Worm (Caenorhabditis elegans) whole organism, L1 larva: ENCODE results near the gene F26F2.4.

Experiments used
- C04F5.9 ChIP-seq: sonication (generic microtip); optimal IDR thresholded peaks from 2 replicates; lab custom pipeline; 2016; ENCODE audit warnings: missing genetic modification characterization, missing compliant biosample characterization
- C16A3.4 ChIP-seq: fragments of 150-350 bp; optimal IDR thresholded peaks from 2 replicates; lab custom pipeline; 2014; ENCODE audit warnings: missing biosample characterization, missing genetic modification characterization
- C34B4.2 ChIP-seq: sonication (generic microtip); optimal IDR thresholded peaks from 2 replicates; lab custom pipeline; 2017; ENCODE audit warnings: mild to moderate bottlenecking, missing genetic modification characterization, missing compliant biosample characterization
- ama-1 ChIP-seq: fragments of 150-350 bp; optimal IDR thresholded peaks from 2 replicates; lab custom pipeline; 2014
- blmp-1 ChIP-seq: fragments of 150-350 bp; optimal IDR thresholded peaks from 2 replicates; lab custom pipeline; 2014; ENCODE audit warnings: missing biosample characterization, missing genetic modification characterization
- ceh-63 ChIP-seq: fragments of 200-800 bp; sonication (Bioruptor generic); optimal IDR thresholded peaks from 2 replicates; lab custom pipeline; 2018; ENCODE audit warnings: mild to moderate bottlenecking, missing genetic modification characterization, missing compliant biosample characterization
- dpl-1 ChIP-seq, 3 experiments: fragments of 150-350 bp in 2 of 3; sonication (generic microtip) in 1 of 3; optimal IDR thresholded peaks; 2 replicates each; lab custom pipeline; 2014 to 2017; ENCODE audit warnings: missing biosample characterization in 3 of 3, missing genetic modification characterization in 3 of 3, missing genetic modification reagents in 3 of 3
- dsc-1 ChIP-seq: sonication (generic microtip); optimal IDR thresholded peaks from 2 replicates; lab custom pipeline; 2016; ENCODE audit warnings: mild to moderate bottlenecking, missing genetic modification characterization, missing compliant biosample characterization
- efl-1 ChIP-seq, 4 experiments: fragments of 150-350 bp; optimal IDR thresholded peaks in 3 of 4; peaks in 1 of 4; 1 replicate in 1 of 4; 2 replicates in 3 of 4; lab custom pipeline; 2014; ENCODE audit warnings: missing biosample characterization in 2 of 4, missing genetic modification characterization in 2 of 4, missing genetic modification reagents in 2 of 4
- egl-27 ChIP-seq, 2 experiments: fragments of 150-350 bp in 1 of 2; sonication (generic microtip); optimal IDR thresholded peaks; 3 replicates each; lab custom pipeline; 2017 to 2018; ENCODE audit warnings: missing biosample characterization in 2 of 2, missing genetic modification characterization in 2 of 2, missing genetic modification reagents in 2 of 2
- ets-5 ChIP-seq: fragments of 200-800 bp; sonication (Bioruptor generic); IDR thresholded peaks from 2 replicates; pipeline ENCODE4 v1.3.6; 2022; ENCODE audit warnings: missing genetic modification characterization, missing compliant biosample characterization
- fkh-4 ChIP-seq: sonication (generic microtip); optimal IDR thresholded peaks from 2 replicates; lab custom pipeline; 2016; ENCODE audit warnings: missing compliant biosample characterization, missing genetic modification characterization, borderline replicate concordance
- fkh-8 ChIP-seq: sonication (generic microtip); optimal IDR thresholded peaks from 2 replicates; lab custom pipeline; 2016; ENCODE audit warnings: mild to moderate bottlenecking, missing genetic modification characterization, missing compliant biosample characterization
- fos-1 ChIP-seq: fragments of 150-350 bp; optimal IDR thresholded peaks from 2 replicates; lab custom pipeline; 2014; ENCODE audit warnings: missing biosample characterization, missing genetic modification characterization
- grh-1 ChIP-seq: fragments of 200-800 bp; sonication (Bioruptor generic); IDR thresholded peaks from 2 replicates; pipeline ENCODE4 v1.3.6; 2022; ENCODE audit warnings: missing genetic modification reagents, missing genetic modification characterization, missing compliant biosample characterization
- hlh-4 ChIP-seq: sonication (generic microtip); optimal IDR thresholded peaks from 2 replicates; lab custom pipeline; 2016; ENCODE audit warnings: mild to moderate bottlenecking, missing genetic modification characterization, missing compliant biosample characterization
- hpl-2 ChIP-seq: fragments of 150-350 bp; optimal IDR thresholded peaks from 2 replicates; lab custom pipeline; 2014; ENCODE audit warnings: missing biosample characterization, missing genetic modification reagents, missing genetic modification characterization
- irx-1 ChIP-seq: sonication (generic microtip); optimal IDR thresholded peaks from 2 replicates; lab custom pipeline; 2016; ENCODE audit warnings: missing genetic modification characterization, missing compliant biosample characterization
- jun-1 ChIP-seq: fragments of 150-350 bp; optimal IDR thresholded peaks from 2 replicates; lab custom pipeline; 2014; ENCODE audit warnings: missing biosample characterization, missing genetic modification reagents, missing genetic modification characterization
- lin-15B ChIP-seq: fragments of 150-350 bp; sonication (generic microtip); optimal IDR thresholded peaks from 3 replicates; lab custom pipeline; 2014; ENCODE audit warnings: missing biosample characterization, missing genetic modification characterization
- lin-39 ChIP-seq: fragments of 150-350 bp; optimal IDR thresholded peaks from 2 replicates; lab custom pipeline; 2014; ENCODE audit warnings: missing biosample characterization, missing genetic modification reagents, missing genetic modification characterization
- mab-9 ChIP-seq: fragments of 200-800 bp; sonication (Bioruptor generic); IDR thresholded peaks from 2 replicates; pipeline ENCODE4 v1.3.6; 2022; ENCODE audit warnings: missing genetic modification reagents, missing genetic modification characterization, missing compliant biosample characterization
- mef-2 ChIP-seq: fragments of 150-350 bp; optimal IDR thresholded peaks from 2 replicates; lab custom pipeline; 2014; ENCODE audit warnings: missing biosample characterization, missing genetic modification characterization
- nhr-11 ChIP-seq: fragments of 150-350 bp; optimal IDR thresholded peaks from 2 replicates; lab custom pipeline; 2014; ENCODE audit warnings: missing biosample characterization, missing genetic modification characterization
- nhr-237 ChIP-seq: fragments of 150-350 bp; optimal IDR thresholded peaks from 2 replicates; lab custom pipeline; 2014; ENCODE audit warnings: missing biosample characterization, missing genetic modification characterization
- nhr-71 ChIP-seq: sonication (generic microtip); optimal IDR thresholded peaks from 2 replicates; lab custom pipeline; 2016; ENCODE audit warnings: mild to moderate bottlenecking, missing genetic modification characterization, moderate library complexity, missing compliant biosample characterization
- nhr-85 ChIP-seq: sonication (generic microtip); peaks from one replicate; lab custom pipeline; 2016; ENCODE audit warnings: missing genetic modification characterization, inconsistent platforms, missing compliant biosample characterization
- nhr-90 ChIP-seq: sonication (generic microtip); optimal IDR thresholded peaks from 2 replicates; lab custom pipeline; 2016; ENCODE audit warnings: mild to moderate bottlenecking, missing genetic modification characterization, missing compliant biosample characterization; ENCODE audit not compliant: poor library complexity
- pag-3 ChIP-seq: sonication (generic microtip); optimal IDR thresholded peaks from 2 replicates; lab custom pipeline; 2017; ENCODE audit warnings: missing genetic modification characterization, mild to moderate bottlenecking, missing compliant biosample characterization, antibody characterized with exemption, borderline replicate concordance; ENCODE audit not compliant: insufficient read depth
- pax-3 ChIP-seq: fragments of 200-800 bp; sonication (Bioruptor generic); optimal IDR thresholded peaks from 2 replicates; lab custom pipeline; 2018; ENCODE audit warnings: mild to moderate bottlenecking, missing genetic modification characterization, moderate library complexity, missing compliant biosample characterization
- pqm-1 ChIP-seq: sonication (generic microtip); optimal IDR thresholded peaks from 3 replicates; lab custom pipeline; 2017; ENCODE audit warnings: missing biosample characterization, missing genetic modification characterization
- snu-23 ChIP-seq: sonication (generic microtip); optimal IDR thresholded peaks from 2 replicates; lab custom pipeline; 2016; ENCODE audit warnings: missing genetic modification characterization, missing compliant biosample characterization
- sox-4 ChIP-seq: sonication (generic microtip); optimal IDR thresholded peaks from 2 replicates; lab custom pipeline; 2016; ENCODE audit warnings: missing genetic modification characterization, missing compliant biosample characterization
- tlp-1 ChIP-seq: fragments of 150-350 bp; optimal IDR thresholded peaks from 2 replicates; lab custom pipeline; 2014; ENCODE audit warnings: missing biosample characterization, missing genetic modification characterization
- unc-130 ChIP-seq: fragments of 150-350 bp; optimal IDR thresholded peaks from 2 replicates; lab custom pipeline; 2017; ENCODE audit warnings: missing biosample characterization, missing genetic modification characterization, inconsistent platforms
- unc-62 ChIP-seq: fragments of 150-350 bp; optimal IDR thresholded peaks from 2 replicates; lab custom pipeline; 2014; ENCODE audit warnings: missing biosample characterization, missing genetic modification reagents, missing genetic modification characterization
- unc-86 ChIP-seq: sonication (generic microtip); optimal IDR thresholded peaks from 2 replicates; lab custom pipeline; 2016; ENCODE audit warnings: missing genetic modification characterization, missing compliant biosample characterization
- zag-1 ChIP-seq: fragments of 150-350 bp; optimal IDR thresholded peaks from 2 replicates; lab custom pipeline; 2014; ENCODE audit warnings: missing biosample characterization, missing genetic modification characterization
- ztf-11 ChIP-seq, 2 experiments: sonication (generic microtip); optimal IDR thresholded peaks; 2 replicates each; lab custom pipeline; 2016 to 2017; ENCODE audit warnings: missing genetic modification characterization in 2 of 2, missing biosample characterization in 1 of 2, missing compliant biosample characterization in 1 of 2
- ztf-4 ChIP-seq: fragments of 150-350 bp; optimal IDR thresholded peaks from 2 replicates; lab custom pipeline; 2014; ENCODE audit warnings: missing biosample characterization, missing genetic modification characterization

Gene F26F2.4

DNA sequence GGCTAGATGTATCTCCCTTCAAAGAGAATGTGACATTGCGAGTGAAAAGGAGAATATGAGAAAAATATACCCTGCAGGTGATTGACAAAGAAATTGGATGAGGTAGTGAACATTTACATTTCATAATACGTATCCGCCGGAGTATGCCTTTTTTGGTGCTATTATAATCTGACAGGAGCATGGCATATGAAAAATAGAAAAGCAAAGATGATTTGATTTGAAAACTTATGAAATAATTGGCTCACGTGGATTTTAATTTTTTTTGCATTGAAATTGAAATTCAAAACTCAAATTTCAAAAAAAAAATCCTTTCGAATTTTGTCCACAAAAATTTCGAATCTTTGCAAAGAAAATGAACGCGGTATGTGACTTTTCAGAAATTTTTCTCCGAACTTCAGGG lies 33.9 kb downstream of the F26F2.4 start, which contains the start of gene ttr-11:
TSS of gene ttr-11 (plus strand) at position 301 of the 400 bp plus-strand sequence.
- TF ChIP-seq pax-3: no peak

DNA sequence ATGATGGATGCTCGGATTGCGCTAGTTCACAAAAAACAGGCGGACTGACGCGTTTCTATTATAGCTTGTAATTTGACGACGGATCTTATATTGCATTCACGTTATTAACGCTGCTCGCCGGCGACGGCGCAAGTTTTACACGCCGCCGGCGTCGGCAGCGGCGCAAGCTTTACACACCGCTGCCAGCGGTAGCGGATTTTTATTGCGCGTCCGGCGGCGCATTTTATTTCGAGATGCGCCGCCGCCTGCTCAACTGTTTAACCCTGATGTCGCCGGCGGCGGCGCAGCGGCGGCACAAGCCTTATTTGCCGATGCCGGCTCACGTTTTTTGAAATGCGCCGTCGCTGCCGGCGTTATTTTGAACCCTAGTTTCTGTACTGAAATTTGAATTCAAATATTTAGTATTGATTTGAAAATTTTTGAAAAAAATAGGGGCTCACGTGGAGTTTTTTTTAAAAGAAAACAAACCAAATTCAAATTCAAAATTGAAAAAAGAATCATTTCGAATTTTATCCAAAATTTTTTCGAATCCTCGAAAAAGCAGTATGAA lies 35.6 kb downstream of the F26F2.4 start, which contains the start of gene ttr-57:
TSS of gene ttr-57 (plus strand) at position 500 of the 550 bp plus-strand sequence.
- TF ChIP-seq unc-130 (tag; lab: Kevin White, UChicago) (no peak), jun-1 (tag; lab: Kevin White, UChicago) (no peak), grh-1 (GFP tag; lab: Robert Waterston, UW) (no peak), egl-27 (tag; optimal IDR thresholded peaks at IDR 0.05; lab: Kevin White, UChicago) (no peak), nhr-71 (tag; lab: Kevin White, UChicago) (no peak), nhr-85 (tag; lab: Kevin White, UChicago) (no peak), dpl-1 (GFP tag; optimal IDR thresholded peaks at IDR 0.05; lab: Kevin White, UChicago) (no peak), ceh-63 (no peak), zag-1 (tag; lab: Kevin White, UChicago) (no peak), C04F5.9 (tag; lab: Kevin White, UChicago) (no peak), fkh-8 (tag; lab: Kevin White, UChicago) (no peak), pag-3 (no peak), ama-1 (lab: Kevin White, UChicago) (no peak), hlh-4 (tag; lab: Kevin White, UChicago) (no peak), snu-23 (GFP tag; lab: Kevin White, UChicago) (no peak), mab-9 (GFP tag; lab: Robert Waterston, UW) (no peak), unc-86 (no peak)

DNA sequence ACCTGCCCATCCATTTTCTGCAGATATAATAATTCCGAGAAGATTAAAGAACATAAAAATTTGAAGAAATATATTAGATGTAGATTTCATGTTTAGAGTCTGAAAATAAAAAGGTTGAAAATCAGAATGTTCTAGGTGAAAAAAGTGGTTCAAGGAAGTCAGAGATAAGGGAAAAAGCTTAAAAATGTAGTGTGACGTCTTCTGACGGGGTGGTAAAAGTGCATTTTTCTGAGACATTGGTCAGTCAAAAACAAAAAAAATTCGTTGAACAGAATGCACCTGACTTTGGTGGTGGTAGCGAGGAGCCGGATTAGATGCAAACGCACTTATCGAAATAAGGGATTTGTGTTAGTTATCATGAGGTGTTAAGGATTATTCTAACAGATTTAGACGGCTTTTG lies 37.5 kb downstream of the F26F2.4 start, which contains the start of gene F46B3.23:
TSS of gene F46B3.23 (minus strand) at position 101 of the 400 bp plus-strand sequence.
- TF ChIP-seq snu-23 (GFP tag; lab: Kevin White, UChicago) (no peak), fkh-4 (tag; lab: Kevin White, UChicago) (no peak), dsc-1 (tag; lab: Kevin White, UChicago) (peak; percentile 65), unc-130 (tag; lab: Kevin White, UChicago) (no peak), fos-1 (tag; lab: Kevin White, UChicago) (no peak), zag-1 (tag; lab: Kevin White, UChicago) (no peak), hpl-2 (no peak), ama-1 (lab: Kevin White, UChicago) (no peak), mef-2 (tag; lab: Kevin White, UChicago) (no peak)

DNA sequence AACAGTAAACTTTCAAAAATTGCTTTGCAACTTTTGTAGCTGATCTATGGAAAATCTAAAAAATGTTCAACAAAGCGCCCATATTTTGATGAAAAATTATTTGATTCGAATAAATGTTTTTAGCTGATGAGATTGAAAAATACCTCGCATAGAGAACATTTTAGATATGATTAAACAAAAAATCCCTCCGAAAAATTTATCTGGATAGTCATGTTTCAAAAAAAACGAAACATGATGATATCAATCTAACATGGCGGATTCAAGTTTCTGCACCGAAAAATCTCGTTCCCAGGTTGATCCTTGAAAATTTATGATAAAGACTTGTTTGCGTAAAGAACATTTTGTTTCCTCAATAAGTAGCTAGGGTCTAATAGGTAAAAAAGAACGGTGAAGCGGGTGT lies 39.6 kb downstream of the F26F2.4 start, which contains the start of gene ttr-12:
TSS of gene ttr-12 (minus strand) at position 101 of the 400 bp plus-strand sequence.
- no peak for TF ChIP-seq unc-62 (GFP tag; lab: Kevin White, UChicago)
- no peak for TF ChIP-seq efl-1 (optimal IDR thresholded peaks at IDR 0.05; lab: Kevin White, UChicago)
- no peak for TF ChIP-seq efl-1 (GFP tag; optimal IDR thresholded peaks at IDR 0.05 in 1 of 2; lab: Kevin White, UChicago)
- no peak for TF ChIP-seq ztf-11 (tag; optimal IDR thresholded peaks at IDR 0.05; lab: Kevin White, UChicago)
- TF ChIP-seq tlp-1 (tag; lab: Kevin White, UChicago): no peak
- no peak for TF ChIP-seq C34B4.2

DNA sequence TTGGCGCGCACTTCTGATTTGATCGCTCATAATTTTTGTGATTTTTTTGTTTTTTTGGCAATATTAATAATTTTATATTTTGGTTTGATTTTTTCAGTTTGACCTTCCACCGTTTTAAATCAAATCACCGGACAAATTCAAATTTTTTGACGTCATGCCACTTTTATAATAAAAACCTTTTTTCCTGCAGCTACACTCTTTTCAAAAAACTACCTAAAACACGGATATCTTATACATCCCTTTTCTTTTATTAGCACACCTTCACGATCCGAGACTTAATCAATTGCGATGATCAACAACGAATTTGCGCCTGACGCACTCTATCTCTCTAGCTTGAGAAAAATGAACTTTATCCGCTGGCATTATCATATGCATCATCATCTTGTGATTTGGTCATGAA lies 40.4 kb downstream of the F26F2.4 start, which contains the start of gene grd-2:
TSS of gene grd-2 (plus strand) at position 301 of the 400 bp plus-strand sequence.
- TF ChIP-seq pqm-1 (no peak), blmp-1 (tag; lab: Kevin White, UChicago) (no peak), sox-4 (no peak), ets-5 (GFP tag; lab: Robert Waterston, UW) (no peak), nhr-237 (tag; lab: Kevin White, UChicago) (no peak), lin-39 (tag; lab: Kevin White, UChicago) (no peak), nhr-11 (tag; lab: Kevin White, UChicago) (no peak), irx-1 (tag; lab: Kevin White, UChicago) (no peak), nhr-90 (tag; lab: Kevin White, UChicago) (no peak), ztf-4 (tag; lab: Kevin White, UChicago) (no peak), fkh-8 (tag; lab: Kevin White, UChicago) (no peak), lin-15B (tag; lab: Kevin White, UChicago) (no peak), C16A3.4 (no peak)
